Worm (Caenorhabditis elegans): ENCODE data around the gene F35B12.9.

DNA sequence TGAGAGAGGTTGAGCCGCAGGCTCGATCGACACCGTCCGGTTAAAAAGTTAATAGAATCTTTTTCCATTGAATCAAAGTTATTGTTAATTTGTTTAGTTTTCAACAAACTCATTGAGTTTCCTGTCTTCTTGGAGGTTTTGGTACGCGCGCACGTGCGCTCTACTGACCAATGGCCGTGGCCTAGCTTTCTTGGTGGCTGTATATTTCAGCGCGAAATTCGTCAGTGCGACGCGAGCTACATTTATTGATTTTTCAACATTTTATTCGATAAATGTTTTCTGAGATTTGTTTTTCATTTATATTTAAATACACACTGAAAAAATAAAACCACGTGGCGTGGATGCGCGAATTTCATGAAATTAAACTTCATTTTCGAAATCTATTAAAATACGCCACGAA, 43.2 kb downstream of the F35B12.9 start, which contains the start of gene bir-1:
- no peak for TF ChIP-seq ztf-29 (GFP tag; IDR thresholded peaks at IDR 0.05)
- peak; percentile 69; the same call in 1 of the 2 replicates for TF ChIP-seq ztf-23 (GFP tag; IDR thresholded peaks at IDR 0.05)
- no peak for TF ChIP-seq flt-1 (GFP tag; IDR thresholded peaks at IDR 0.05)
- peak; percentile 57; the same call in 1 of the 2 replicates for TF ChIP-seq ref-1 (GFP tag; conservative IDR thresholded peaks at IDR 0.05)
- TF ChIP-seq T22C8.4 (GFP tag; IDR thresholded peaks at IDR 0.05): peak; percentile 76
- TF ChIP-seq cog-1 (tag; optimal IDR thresholded peaks at IDR 0.05): peak; percentile 11
- no peak for TF ChIP-seq med-1 (GFP tag; optimal IDR thresholded peaks at IDR 0.05; ENCODE audit: insufficient read depth)
